Fruit fly (Drosophila melanogaster): Measurements from ENCODE around the gene CG43362.

CG43362 gene

DNA sequence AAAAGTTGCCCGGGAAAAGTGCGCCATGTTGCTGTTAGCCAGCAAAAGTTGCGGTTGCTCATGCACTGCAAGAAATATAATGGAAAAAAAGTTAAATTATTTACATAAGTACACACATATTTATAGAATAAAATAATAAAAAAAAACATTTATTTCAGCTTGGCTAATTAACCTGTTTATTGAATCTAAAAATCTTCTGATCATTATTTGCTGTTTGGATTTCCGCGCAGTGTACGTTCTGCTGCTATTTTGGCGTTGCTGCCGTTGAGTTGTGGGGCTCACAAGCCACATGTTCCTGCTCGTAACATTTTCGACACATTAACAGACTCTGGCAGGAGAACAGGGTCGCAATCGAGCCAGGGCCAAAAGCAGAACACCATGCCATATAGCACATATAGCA, 19.2 kb upstream of the CG43362 start (continued):
- TF ChIP-seq hbn (GFP tag; IDR thresholded peaks at IDR 0.05; ENCODE audit: partially characterized antibody) (no peak), CG11504 (tag; optimal IDR thresholded peaks at IDR 0.05) (peak; percentile 98), CG43689 (GFP tag; IDR thresholded peaks at IDR 0.05) (no peak), CG2875 (GFP tag; optimal IDR thresholded peaks at IDR 0.05) (peak; percentile 9), CG3407 (GFP tag; optimal IDR thresholded peaks at IDR 0.05) (peak; percentile 40), Vsx1 (GFP tag; optimal IDR thresholded peaks at IDR 0.05) (peak; percentile 49), CG12071 (GFP tag; optimal IDR thresholded peaks at IDR 0.05) (no peak), CG12104 (GFP tag; optimal IDR thresholded peaks at IDR 0.05) (peak; percentile 4), CG11398 (GFP tag; optimal IDR thresholded peaks at IDR 0.05) (no peak), CG8281 (tag; optimal IDR thresholded peaks at IDR 0.05) (peak; percentile 29), CG15601 (tag; optimal IDR thresholded peaks at IDR 0.05) (peak; percentile 34), CG14667 (GFP tag; IDR thresholded peaks at IDR 0.05) (peak; percentile 49; the same call in 1 of the 2 replicates), E2f2 (GFP tag; IDR thresholded peaks at IDR 0.05) (peak; percentile 32; the same call in 1 of the 2 replicates), CG3281 (GFP tag; optimal IDR thresholded peaks at IDR 0.05) (peak; percentile 24), Max (GFP tag; optimal IDR thresholded peaks at IDR 0.05) (no peak), Sin3A (optimal IDR thresholded peaks at IDR 0.05) (no peak), CG1603 (tag; optimal IDR thresholded peaks at IDR 0.05) (no peak), Asciz (GFP tag; optimal IDR thresholded peaks at IDR 0.05) (peak; percentile 58), so (GFP tag; IDR thresholded peaks at IDR 0.05) (peak; percentile 25; the same call in 1 of the 3 replicates), CG15011 (GFP tag; optimal IDR thresholded peaks at IDR 0.05) (peak; percentile 38), gcm2 (GFP tag; optimal IDR thresholded peaks at IDR 0.05) (no peak), CG12299 (tag; optimal IDR thresholded peaks at IDR 0.05) (no peak), CG8944 (GFP tag; optimal IDR thresholded peaks at IDR 0.05) (no peak), tgo (GFP tag; IDR thresholded peaks at IDR 0.05) (no peak), pzg (GFP tag; optimal IDR thresholded peaks at IDR 0.05) (no peak), bcd (GFP tag; optimal IDR thresholded peaks at IDR 0.05) (peak; percentile 37), Hey (tag; optimal IDR thresholded peaks at IDR 0.05) (no peak), CG9932 (GFP tag; IDR thresholded peaks at IDR 0.05) (no peak), CG14965 (GFP tag; optimal IDR thresholded peaks at IDR 0.05; ENCODE audit: borderline replicate concordance) (no peak), Sox102F (GFP tag; optimal IDR thresholded peaks at IDR 0.05) (peak; percentile 78), CG33557 (GFP tag; optimal IDR thresholded peaks at IDR 0.05) (peak; percentile 61), Doc3 (GFP tag; IDR thresholded peaks at IDR 0.05; ENCODE audit: partially characterized antibody) (no peak), lola (GFP tag; optimal IDR thresholded peaks at IDR 0.05) (peak in 1 of 3 experiments; percentile 74), slp2 (GFP tag; optimal IDR thresholded peaks at IDR 0.05) (peak; percentile 16), CG32767 (GFP tag; IDR thresholded peaks at IDR 0.05) (0 out of 2 replicates have a peak, but pooled peaks have one; percentile 14), CG15269 (tag; optimal IDR thresholded peaks at IDR 0.05) (peak; percentile 53), CG3726 (GFP tag; IDR thresholded peaks at IDR 0.05) (no peak; the same call in 2 of the 3 replicates), Fer2 (tag; optimal IDR thresholded peaks at IDR 0.05) (no peak), CG32772 (GFP tag; IDR thresholded peaks at IDR 0.05) (peak; percentile 52; the same call in 1 of the 2 replicates), CG17328 (GFP tag; IDR thresholded peaks at IDR 0.05) (peak; percentile 52; the same call in 1 of the 2 replicates), CG2199 (GFP tag; IDR thresholded peaks at IDR 0.05) (0 out of 3 replicates have a peak, but pooled peaks have one; percentile 23), CG6813 (GFP tag; optimal IDR thresholded peaks at IDR 0.05) (peak; percentile 45), lbe (GFP tag; optimal IDR thresholded peaks at IDR 0.05) (peak; percentile 81), CG17361 (GFP tag; IDR thresholded peaks at IDR 0.05) (peak; percentile 75), CG10543 (GFP tag; optimal IDR thresholded peaks at IDR 0.05) (no peak), caup (GFP tag; optimal IDR thresholded peaks at IDR 0.05; ENCODE audit: severe bottlenecking) (peak; percentile 1), CG7839 (tag; optimal IDR thresholded peaks at IDR 0.05) (peak; percentile 61), gsb-n (tag; optimal IDR thresholded peaks at IDR 0.05) (peak; percentile 70), sna (GFP tag; IDR thresholded peaks at IDR 0.05; ENCODE audit: partially characterized antibody) (no peak)
